Worm (Caenorhabditis elegans): ENCODE measurements around the gene samt-1.

DNA sequence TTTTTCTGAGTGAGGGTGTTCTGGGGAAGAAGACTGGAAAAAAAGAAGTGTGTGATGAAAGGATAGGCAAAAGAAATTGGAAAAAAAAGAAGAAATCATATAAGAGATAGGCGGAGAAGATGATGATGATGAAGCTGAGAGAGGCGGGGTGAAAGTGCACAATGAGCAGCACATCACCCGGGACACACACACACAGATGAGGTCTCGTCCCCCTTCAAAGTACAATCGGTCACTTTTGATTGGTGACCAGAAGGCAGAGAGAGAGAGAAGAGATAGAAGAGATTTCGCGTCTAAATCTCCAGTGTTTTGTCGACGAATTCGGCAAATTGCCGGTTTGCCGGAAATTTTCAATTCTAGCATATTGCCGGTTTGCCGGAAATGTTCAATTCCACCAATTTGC lies 45.9 kb upstream of the samt-1 start:
- TF ChIP-seq klf-2 (GFP tag; conservative IDR thresholded peaks at IDR 0.05), result no peak
- no peak for TF ChIP-seq ztf-23 (GFP tag; IDR thresholded peaks at IDR 0.05)
- TF ChIP-seq T22C8.4 (GFP tag; IDR thresholded peaks at IDR 0.05), result no peak
- TF ChIP-seq flt-1 (GFP tag; IDR thresholded peaks at IDR 0.05), result no peak
- no peak for TF ChIP-seq med-1 (GFP tag; optimal IDR thresholded peaks at IDR 0.05; ENCODE audit: insufficient read depth)
- no peak for TF ChIP-seq cog-1 (tag; optimal IDR thresholded peaks at IDR 0.05)
- TF ChIP-seq ref-1 (GFP tag; conservative IDR thresholded peaks at IDR 0.05), result no peak
- TF ChIP-seq tab-1 (GFP tag; IDR thresholded peaks at IDR 0.05), result no peak
- TF ChIP-seq ztf-29 (GFP tag; IDR thresholded peaks at IDR 0.05), result no peak

All from whole organism, midembryonic.